Fruit fly (Drosophila melanogaster): ENCODE measurements around the gene CG14628.

CG14628 gene

dm6 chrX:1170117-1170878 is 24.9 kb downstream of the CG14628 start, which contains the start of gene CG11378:
Gene CG11378, plus strand, starts transcription at chrX:1170828.
- TF ChIP-seq CG8478 (optimal IDR thresholded peaks at IDR 0.05) (no peak), CTCF (optimal IDR thresholded peaks at IDR 0.05) (no peak)

- TF ChIP-seq CTCF (optimal IDR thresholded peaks at IDR 0.05) (no peak), CG8478 (optimal IDR thresholded peaks at IDR 0.05) (no peak)
Measured at dm6 chrX:1171018-1171417, 25.6 kb downstream of the CG14628 start.

- TF ChIP-seq CTCF (optimal IDR thresholded peaks at IDR 0.05), result no peak
- no peak for TF ChIP-seq CG8478 (optimal IDR thresholded peaks at IDR 0.05)
Measured at dm6 chrX:1172756-1173422, 27.4 kb downstream of the CG14628 start.

dm6 chrX:1173564-1173963 is 28.1 kb downstream of the CG14628 start:
- TF ChIP-seq CTCF (optimal IDR thresholded peaks at IDR 0.05), result no peak
- no peak for TF ChIP-seq CG8478 (optimal IDR thresholded peaks at IDR 0.05)

- TF ChIP-seq CG8478 (optimal IDR thresholded peaks at IDR 0.05) (no peak), CTCF (optimal IDR thresholded peaks at IDR 0.05) (no peak)
Measured at dm6 chrX:1175993-1176392, 30.5 kb downstream of the CG14628 start, which contains the start of gene CG11384. Gene CG11384, minus strand, starts transcription at chrX:1176035.

- TF ChIP-seq CTCF (optimal IDR thresholded peaks at IDR 0.05) (no peak), CG8478 (optimal IDR thresholded peaks at IDR 0.05) (no peak)
Measured at dm6 chrX:1179865-1180264, 34.4 kb downstream of the CG14628 start, which contains the start of gene CG11379. Gene CG11379, plus strand, starts transcription at chrX:1180165.

- no peak for TF ChIP-seq CG8478 (optimal IDR thresholded peaks at IDR 0.05)
- TF ChIP-seq CTCF (optimal IDR thresholded peaks at IDR 0.05), result no peak
Measured at dm6 chrX:1180865-1181264, 35.4 kb downstream of the CG14628 start.

- TF ChIP-seq CG8478 (optimal IDR thresholded peaks at IDR 0.05), result no peak
- TF ChIP-seq CTCF (optimal IDR thresholded peaks at IDR 0.05), result no peak
Measured at dm6 chrX:1181320-1181719, 35.9 kb downstream of the CG14628 start, which contains the start of gene CG14627. Gene CG14627, plus strand, starts transcription at chrX:1181620.

dm6 chrX:1183742-1184141 is 38.3 kb downstream of the CG14628 start:
- no peak for TF ChIP-seq CG8478 (optimal IDR thresholded peaks at IDR 0.05)
- no peak for TF ChIP-seq CTCF (optimal IDR thresholded peaks at IDR 0.05)

- TF ChIP-seq CG8478 (optimal IDR thresholded peaks at IDR 0.05) (no peak), CTCF (optimal IDR thresholded peaks at IDR 0.05) (no peak)
Measured at dm6 chrX:1184478-1184877, 39.0 kb downstream of the CG14628 start, which contains the start of gene CG14626. Gene CG14626, plus strand, starts transcription at chrX:1184778.

dm6 chrX:1191008-1191407 is 45.6 kb downstream of the CG14628 start, which contains the start of gene CG11380:
Gene CG11380, plus strand, starts transcription at chrX:1191308.
- TF ChIP-seq CTCF (optimal IDR thresholded peaks at IDR 0.05), result no peak
- no peak for TF ChIP-seq CG8478 (optimal IDR thresholded peaks at IDR 0.05)
